Worm (Caenorhabditis elegans) whole organism, young adult: Measurements from ENCODE around the gene F38G1.3.

Experiments used
- B0035.1 ChIP-seq: sonication (generic microtip); optimal IDR thresholded peaks from 2 replicates; lab custom pipeline; 2016; ENCODE audit warnings: missing genetic modification characterization, mild to moderate bottlenecking, missing compliant biosample characterization, missing genotype, missing genetic modification reagents
- C17E4.6 ChIP-seq: fragments of 200-800 bp; sonication (Bioruptor generic); IDR thresholded peaks from 2 replicates; pipeline ENCODE4 v1.3.6; 2022; ENCODE audit warnings: missing genetic modification reagents, missing genetic modification characterization, missing compliant biosample characterization
- F39B2.1 ChIP-seq: fragments of 200-800 bp; sonication (Bioruptor generic); IDR thresholded peaks from 2 replicates; pipeline ENCODE4 v1.3.6; 2022; ENCODE audit warnings: missing genetic modification reagents, missing genetic modification characterization, missing compliant biosample characterization
- F49E8.2 ChIP-seq: sonication (generic microtip); optimal IDR thresholded peaks from 3 replicates; lab custom pipeline; 2017; ENCODE audit warnings: missing genetic modification characterization, mild to moderate bottlenecking, missing compliant biosample characterization, antibody characterized with exemption, moderate library complexity; ENCODE audit not compliant: insufficient read depth
- F57A8.1 ChIP-seq: fragments of 200-800 bp; sonication (Bioruptor generic); optimal IDR thresholded peaks from 2 replicates; lab custom pipeline; 2018; ENCODE audit warnings: mild to moderate bottlenecking, missing genetic modification characterization, moderate library complexity, missing compliant biosample characterization
- F57C9.4 ChIP-seq: sonication (generic microtip); optimal IDR thresholded peaks from 2 replicates; lab custom pipeline; 2017; ENCODE audit warnings: mild to moderate bottlenecking, missing genetic modification characterization, missing compliant biosample characterization
- Y67H2A.10 ChIP-seq: fragments of 200-800 bp; sonication (Bioruptor generic); conservative IDR thresholded peaks from 2 replicates; pipeline ENCODE4 v1.3.6; 2022; ENCODE audit warnings: missing genetic modification reagents, missing genetic modification characterization, missing compliant biosample characterization
- Y79H2A.3 ChIP-seq: fragments of 200-800 bp; sonication (Bioruptor generic); conservative IDR thresholded peaks from 2 replicates; pipeline ENCODE4 v1.3.6; 2022; ENCODE audit warnings: missing genetic modification reagents, missing genetic modification characterization, missing compliant biosample characterization
- Y95B8A.8 ChIP-seq: fragments of 200-800 bp; sonication (Bioruptor generic); IDR thresholded peaks from 2 replicates; pipeline ENCODE4 v1.3.6; 2022; ENCODE audit warnings: missing genetic modification reagents, missing genetic modification characterization, missing compliant biosample characterization
- akir-1 ChIP-seq: fragments of 200-800 bp; sonication (Bioruptor generic); optimal IDR thresholded peaks from 2 replicates; lab custom pipeline; 2018; ENCODE audit warnings: mild to moderate bottlenecking, missing genetic modification characterization, moderate library complexity, missing compliant biosample characterization
- aptf-3 ChIP-seq: fragments of 200-800 bp; sonication (Bioruptor generic); IDR thresholded peaks from 2 replicates; pipeline ENCODE4 v1.3.6; 2022; ENCODE audit warnings: missing genetic modification characterization, missing compliant biosample characterization
- attf-3 ChIP-seq: fragments of 200-800 bp; sonication (Bioruptor generic); conservative IDR thresholded peaks from 2 replicates; pipeline ENCODE4 v1.3.6; 2022; ENCODE audit warnings: missing genetic modification reagents, missing genetic modification characterization, missing compliant biosample characterization
- bed-1 ChIP-seq: fragments of 200-800 bp; sonication (Bioruptor generic); IDR thresholded peaks from 2 replicates; pipeline ENCODE4 v1.3.6; 2022; ENCODE audit warnings: missing genetic modification reagents, missing genetic modification characterization, missing compliant biosample characterization
- ccch-3 ChIP-seq: fragments of 200-800 bp; sonication (Bioruptor generic); optimal IDR thresholded peaks from 2 replicates; lab custom pipeline; 2018; ENCODE audit warnings: mild to moderate bottlenecking, missing genetic modification characterization, missing compliant biosample characterization
- cebp-1 ChIP-seq, 2 experiments: fragments of 200-800 bp in 1 of 2; sonication (Bioruptor generic) in 1 of 2; sonication (generic microtip) in 1 of 2; IDR thresholded peaks in 1 of 2; optimal IDR thresholded peaks in 1 of 2; 2 replicates each; pipeline versions ENCODE4 v1.3.6 to Lab custom; 2017 to 2022; ENCODE audit warnings: missing compliant biosample characterization in 2 of 2, missing genetic modification characterization in 2 of 2, mild to moderate bottlenecking in 1 of 2, missing genetic modification reagents in 1 of 2, moderate library complexity in 1 of 2
- ceh-100 ChIP-seq: fragments of 200-800 bp; sonication (Bioruptor generic); IDR thresholded peaks from 2 replicates; pipeline ENCODE4 v1.3.6; 2022; ENCODE audit warnings: missing genetic modification reagents, missing genetic modification characterization, missing compliant biosample characterization
- ceh-58 ChIP-seq: fragments of 200-800 bp; sonication (Bioruptor generic); IDR thresholded peaks from 2 replicates; pipeline ENCODE4 v1.3.6; 2022; ENCODE audit warnings: missing genetic modification characterization, missing compliant biosample characterization
- dox-1 ChIP-seq: fragments of 200-800 bp; sonication (Bioruptor generic); IDR thresholded peaks from 2 replicates; pipeline ENCODE4 v1.3.6; 2022; ENCODE audit warnings: missing genetic modification reagents, missing genetic modification characterization, missing compliant biosample characterization
- efl-1 ChIP-seq: fragments of 150-350 bp; optimal IDR thresholded peaks from 2 replicates; lab custom pipeline; 2014; ENCODE audit warnings: missing biosample characterization, missing genetic modification reagents, missing genetic modification characterization
- hlh-26 ChIP-seq: fragments of 200-800 bp; sonication (Bioruptor generic); conservative IDR thresholded peaks from 2 replicates; pipeline ENCODE4 v1.3.6; 2022; ENCODE audit warnings: missing genetic modification reagents, missing genetic modification characterization, missing compliant biosample characterization
- hsf-1 ChIP-seq: fragments of 200-800 bp; sonication (Bioruptor generic); IDR thresholded peaks from 2 replicates; pipeline ENCODE4 v1.3.6; 2022; ENCODE audit warnings: missing genetic modification reagents, missing genetic modification characterization, missing compliant biosample characterization
- let-607 ChIP-seq, 2 experiments: fragments of 200-800 bp in 1 of 2; sonication (Bioruptor generic) in 1 of 2; sonication (generic microtip) in 1 of 2; optimal IDR thresholded peaks; 2 replicates each; lab custom pipeline; 2016 to 2018; ENCODE audit warnings: mild to moderate bottlenecking in 2 of 2, missing compliant biosample characterization in 2 of 2, missing genetic modification characterization in 2 of 2, moderate library complexity in 2 of 2, missing genotype in 1 of 2
- lin-35 ChIP-seq, 3 experiments: fragments of 150-350 bp in 2 of 3; sonication (generic microtip) in 1 of 3; optimal IDR thresholded peaks; 2 replicates each; lab custom pipeline; 2014 to 2018; ENCODE audit warnings: missing biosample characterization in 3 of 3, missing genetic modification characterization in 3 of 3, missing genetic modification reagents in 3 of 3
- madf-3 ChIP-seq: fragments of 200-800 bp; sonication (Bioruptor generic); IDR thresholded peaks from 2 replicates; pipeline ENCODE4 v1.3.6; 2022; ENCODE audit warnings: missing genetic modification reagents, missing genetic modification characterization, missing compliant biosample characterization
- madf-8 ChIP-seq: fragments of 200-800 bp; sonication (Bioruptor generic); conservative IDR thresholded peaks from 2 replicates; pipeline ENCODE4 v1.3.6; 2022; ENCODE audit warnings: missing genetic modification reagents, missing genetic modification characterization, missing compliant biosample characterization
- mel-28 ChIP-seq: sonication (generic microtip); optimal IDR thresholded peaks from 2 replicates; lab custom pipeline; 2016; ENCODE audit warnings: borderline replicate concordance, mild to moderate bottlenecking, missing genetic modification characterization, missing compliant biosample characterization
- mes-4 ChIP-seq: sonication (generic microtip); optimal IDR thresholded peaks from 2 replicates; lab custom pipeline; 2016; ENCODE audit warnings: missing genotype, missing genetic modification characterization, missing compliant biosample characterization
- nhr-120 ChIP-seq: fragments of 200-800 bp; sonication (Bioruptor generic); IDR thresholded peaks from 2 replicates; pipeline ENCODE4 v1.3.6; 2022; ENCODE audit warnings: missing genetic modification characterization, missing compliant biosample characterization
- nhr-179 ChIP-seq: sonication (generic microtip); optimal IDR thresholded peaks from 2 replicates; lab custom pipeline; 2016; ENCODE audit warnings: mild to moderate bottlenecking, missing genetic modification characterization, missing compliant biosample characterization
- nhr-27 ChIP-seq: fragments of 200-800 bp; sonication (Bioruptor generic); optimal IDR thresholded peaks from 2 replicates; lab custom pipeline; 2018; ENCODE audit warnings: mild to moderate bottlenecking, missing genetic modification characterization, moderate library complexity, missing compliant biosample characterization
- nhr-80 ChIP-seq: sonication (generic microtip); optimal IDR thresholded peaks from 2 replicates; lab custom pipeline; 2016; ENCODE audit warnings: missing genetic modification characterization, missing compliant biosample characterization
- nhr-90 ChIP-seq: sonication (generic microtip); optimal IDR thresholded peaks from 2 replicates; lab custom pipeline; 2016; ENCODE audit warnings: missing genotype, mild to moderate bottlenecking, missing genetic modification characterization, missing compliant biosample characterization
- rcor-1 ChIP-seq: fragments of 200-800 bp; sonication (Bioruptor generic); IDR thresholded peaks from 2 replicates; pipeline ENCODE4 v1.3.6; 2022; ENCODE audit warnings: missing genetic modification reagents, missing genetic modification characterization, missing compliant biosample characterization
- rec-8 ChIP-seq, 2 experiments: sonication (generic microtip); optimal IDR thresholded peaks; 2 replicates each; lab custom pipeline; 2016; ENCODE audit warnings: mild to moderate bottlenecking in 2 of 2, missing genetic modification characterization in 2 of 2, missing genetic modification reagents in 2 of 2, missing genotype in 2 of 2, missing biosample characterization in 1 of 2, missing compliant biosample characterization in 1 of 2, moderate library complexity in 1 of 2
- repo-1 ChIP-seq: sonication (generic microtip); optimal IDR thresholded peaks from 2 replicates; lab custom pipeline; 2017; ENCODE audit warnings: mild to moderate bottlenecking, missing genetic modification characterization, missing compliant biosample characterization
- sea-2 ChIP-seq: fragments of 200-800 bp; sonication (Bioruptor generic); IDR thresholded peaks from 2 replicates; pipeline ENCODE4 v1.3.6; 2022; ENCODE audit warnings: missing genetic modification characterization, missing compliant biosample characterization
- tbp1 ChIP-seq: fragments of 200-800 bp; sonication (Bioruptor generic); optimal IDR thresholded peaks from 2 replicates; lab custom pipeline; 2018; ENCODE audit warnings: mild to moderate bottlenecking, missing genetic modification characterization, missing compliant biosample characterization
- tbx-9 ChIP-seq: sonication (generic microtip); optimal IDR thresholded peaks from 2 replicates; lab custom pipeline; 2016; ENCODE audit warnings: borderline replicate concordance, missing genetic modification characterization, inconsistent platforms, missing compliant biosample characterization
- zfh-2 ChIP-seq: fragments of 200-800 bp; sonication (Bioruptor generic); conservative IDR thresholded peaks from 2 replicates; pipeline ENCODE4 v1.3.6; 2022; ENCODE audit warnings: missing genetic modification reagents, missing genetic modification characterization, missing compliant biosample characterization
- zim-3 ChIP-seq: sonication (generic microtip); optimal IDR thresholded peaks from 2 replicates; lab custom pipeline; 2017; ENCODE audit warnings: mild to moderate bottlenecking, missing genetic modification characterization, moderate library complexity, missing compliant biosample characterization
- ztf-22 ChIP-seq: fragments of 200-800 bp; sonication (Bioruptor generic); optimal IDR thresholded peaks from 2 replicates; lab custom pipeline; 2018; ENCODE audit warnings: mild to moderate bottlenecking, missing genetic modification characterization, moderate library complexity, missing compliant biosample characterization
- ztf-28 ChIP-seq: fragments of 200-800 bp; sonication (Bioruptor generic); IDR thresholded peaks from 2 replicates; pipeline ENCODE4 v1.3.6; 2022; ENCODE audit warnings: missing genetic modification reagents, missing genetic modification characterization, missing compliant biosample characterization
- ztf-6 ChIP-seq: fragments of 200-800 bp; sonication (Bioruptor generic); IDR thresholded peaks from 2 replicates; pipeline ENCODE4 v1.3.6; 2022; ENCODE audit warnings: missing genetic modification reagents, missing genetic modification characterization, missing compliant biosample characterization

Gene F38G1.3

ce11 chrX:487669-488068, 11.3 kb downstream of the F38G1.3 start (continued):
- no peak for TF ChIP-seq nhr-27 (tag; lab: Kevin White, UChicago)
- no peak for TF ChIP-seq let-607 (tag; optimal IDR thresholded peaks at IDR 0.05; lab: Kevin White, UChicago)
- TF ChIP-seq ztf-6 (GFP tag; lab: Robert Waterston, UW), result 0 out of 2 replicates have a peak, but pooled peaks have one; percentile 31
- TF ChIP-seq hsf-1 (GFP tag; lab: Robert Waterston, UW), result 0 out of 2 replicates have a peak, but pooled peaks have one; percentile 33
- TF ChIP-seq tbp1 (GFP tag; lab: Kevin White, UChicago), result peak; percentile 90
- peak in 1 of 2 experiments; percentile 58 for TF ChIP-seq rec-8 (tag; optimal IDR thresholded peaks at IDR 0.05; lab: Kevin White, UChicago)
- no peak for TF ChIP-seq C17E4.6 (GFP tag; lab: Robert Waterston, UW)
- TF ChIP-seq F57C9.4 (tag; lab: Kevin White, UChicago), result no peak
- TF ChIP-seq mel-28 (tag; lab: Kevin White, UChicago), result no peak
- no peak for TF ChIP-seq cebp-1 (GFP tag; IDR thresholded peaks at IDR 0.05; lab: Robert Waterston, UW)
- no peak for TF ChIP-seq cebp-1 (tag; optimal IDR thresholded peaks at IDR 0.05; lab: Kevin White, UChicago)
- TF ChIP-seq aptf-3 (GFP tag; lab: Robert Waterston, UW), result no peak
- TF ChIP-seq zim-3, result no peak

DNA sequence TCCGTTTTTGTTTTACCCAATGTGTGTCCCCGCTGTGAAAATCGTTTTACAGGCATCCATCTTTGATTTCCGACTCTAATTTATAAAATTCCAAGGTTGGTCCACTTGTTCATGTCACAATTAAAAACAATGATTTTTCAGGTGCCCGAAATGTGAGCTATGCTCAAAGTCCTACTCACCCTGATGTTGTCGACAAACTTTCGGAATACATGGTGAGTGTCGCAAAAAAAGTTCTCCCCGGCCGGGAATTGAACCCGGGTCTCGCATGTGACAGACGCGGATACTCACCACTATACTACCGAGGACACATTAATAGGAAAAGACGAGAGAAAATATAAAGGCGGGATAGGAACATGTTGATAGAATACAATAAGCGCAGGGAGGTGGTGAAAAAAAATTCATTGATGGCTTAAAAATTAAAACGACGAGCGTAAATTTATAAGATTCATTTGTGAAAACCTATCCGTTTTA, 13.3 kb downstream of the F38G1.3 start, which contains the start of gene egl-17:
egl-17 (plus strand) TSS at position 51 of the 471 bp plus-strand sequence.
- TF ChIP-seq zfh-2 (GFP tag; lab: Robert Waterston, UW) (no peak; the same call in 1 of the 2 replicates), madf-3 (GFP tag; lab: Robert Waterston, UW) (no peak), F57A8.1 (GFP tag; lab: Kevin White, UChicago) (peak; percentile 72), repo-1 (peak; percentile 83), ceh-58 (0 out of 2 replicates have a peak, but pooled peaks have one; percentile 76), Y95B8A.8 (GFP tag; lab: Robert Waterston, UW) (no peak), attf-3 (GFP tag; lab: Robert Waterston, UW) (peak; percentile 44; the same call in 1 of the 2 replicates), nhr-179 (tag; lab: Kevin White, UChicago) (peak; percentile 62), bed-1 (0 out of 2 replicates have a peak, but pooled peaks have one; percentile 83), mes-4 (peak; percentile 79), sea-2 (GFP tag; lab: Robert Waterston, UW) (no peak), B0035.1 (tag; lab: Kevin White, UChicago) (peak; percentile 86), Y79H2A.3 (GFP tag; lab: Robert Waterston, UW) (no peak), F39B2.1 (GFP tag; lab: Robert Waterston, UW) (no peak), zim-3 (peak; percentile 84), nhr-120 (GFP tag; lab: Robert Waterston, UW) (peak; percentile 59; the same call in 1 of the 2 replicates), lin-35 (GFP tag; optimal IDR thresholded peaks at IDR 0.05; lab: Kevin White, UChicago) (peak in 1 of 3 experiments; percentile 79), ceh-100 (GFP tag; lab: Robert Waterston, UW) (peak; percentile 67; the same call in 1 of the 2 replicates), nhr-80 (tag; lab: Kevin White, UChicago) (peak; percentile 45), F49E8.2 (tag; lab: Kevin White, UChicago) (no peak), cebp-1 (GFP tag; IDR thresholded peaks at IDR 0.05; lab: Robert Waterston, UW) (no peak), cebp-1 (tag; optimal IDR thresholded peaks at IDR 0.05; lab: Kevin White, UChicago) (peak; percentile 82), nhr-90 (tag; lab: Kevin White, UChicago) (peak; percentile 96), ztf-22 (GFP tag; lab: Kevin White, UChicago) (peak; percentile 52), Y67H2A.10 (GFP tag; lab: Robert Waterston, UW) (no peak; the same call in 1 of the 2 replicates), aptf-3 (GFP tag; lab: Robert Waterston, UW) (peak; percentile 89), ztf-28 (peak; percentile 87), ccch-3 (GFP tag; lab: Kevin White, UChicago) (peak; percentile 88), efl-1 (GFP tag; lab: Kevin White, UChicago) (no peak), madf-8 (0 out of 2 replicates have a peak, but pooled peaks have one; percentile 9), rcor-1 (peak; percentile 87), rec-8 (tag; optimal IDR thresholded peaks at IDR 0.05; lab: Kevin White, UChicago) (peak; percentile 90 to 92), tbx-9 (tag; lab: Kevin White, UChicago) (peak; percentile 66), akir-1 (GFP tag; lab: Kevin White, UChicago) (no peak), F57C9.4 (tag; lab: Kevin White, UChicago) (peak; percentile 58), dox-1 (GFP tag; lab: Robert Waterston, UW) (peak; percentile 90), hlh-26 (GFP tag; lab: Robert Waterston, UW) (no peak)
